Fruit fly (Drosophila melanogaster): ENCODE data around the gene ds.
A peak's percentile ranks its signal among the peaks of the same experiment; 100 is the strongest.

The ds gene

dm6 chr2L:717783-718182 is 3.0 kb upstream of the ds start (continued):
- no peak for TF ChIP-seq CG6854 (GFP tag; optimal IDR thresholded peaks at IDR 0.05)
- TF ChIP-seq CG32006 (GFP tag; optimal IDR thresholded peaks at IDR 0.05): peak; percentile 31
- peak; percentile 41 to 65 for TF ChIP-seq ss (GFP tag; optimal IDR thresholded peaks at IDR 0.05)
- no peak for TF ChIP-seq CG10631 (GFP tag; optimal IDR thresholded peaks at IDR 0.05)
- TF ChIP-seq CG6792 (GFP tag; optimal IDR thresholded peaks at IDR 0.05): peak; percentile 12
- TF ChIP-seq Eip93F (GFP tag; optimal IDR thresholded peaks at IDR 0.05): no peak
- no peak for TF ChIP-seq cyc (GFP tag; optimal IDR thresholded peaks at IDR 0.05)
- TF ChIP-seq CG8119 (GFP tag; IDR thresholded peaks at IDR 0.05): no peak
- TF ChIP-seq CG6808 (GFP tag; optimal IDR thresholded peaks at IDR 0.05): peak; percentile 40
- no peak for TF ChIP-seq CG11762 (GFP tag; optimal IDR thresholded peaks at IDR 0.05; ENCODE audit: insufficient read depth)
- TF ChIP-seq Ets96B (tag; optimal IDR thresholded peaks at IDR 0.05): peak; percentile 52
- TF ChIP-seq fd59A (GFP tag; optimal IDR thresholded peaks at IDR 0.05): no peak
- no peak for TF ChIP-seq CG4318 (GFP tag; optimal IDR thresholded peaks at IDR 0.05)
- TF ChIP-seq salr (GFP tag; optimal IDR thresholded peaks at IDR 0.05): peak in 1 of 2 experiments; percentile 38
- peak; percentile 9 for TF ChIP-seq Met (GFP tag; optimal IDR thresholded peaks at IDR 0.05)
- peak; percentile 24 for TF ChIP-seq achi (GFP tag; optimal IDR thresholded peaks at IDR 0.05)

- TF ChIP-seq CG4318 (GFP tag; optimal IDR thresholded peaks at IDR 0.05): peak; percentile 40
- TF ChIP-seq dac (GFP tag; optimal IDR thresholded peaks at IDR 0.05): peak; percentile 21
- TF ChIP-seq Hr4 (GFP tag; optimal IDR thresholded peaks at IDR 0.05): peak; percentile 59
- TF ChIP-seq CG6276 (GFP tag; optimal IDR thresholded peaks at IDR 0.05): peak; percentile 47
- peak; percentile 32 for TF ChIP-seq CG10631 (GFP tag; optimal IDR thresholded peaks at IDR 0.05)
- TF ChIP-seq Eip78C (GFP tag): peak; percentile 71
- peak; percentile 16 for TF ChIP-seq acj6 (GFP tag; optimal IDR thresholded peaks at IDR 0.05)
- TF ChIP-seq net (GFP tag; optimal IDR thresholded peaks at IDR 0.05): peak; percentile 23
- peak; percentile 15 for TF ChIP-seq CG3919 (GFP tag; optimal IDR thresholded peaks at IDR 0.05)
- TF ChIP-seq Hr38 (GFP tag; optimal IDR thresholded peaks at IDR 0.05): no peak
- TF ChIP-seq CG15336 (GFP tag; IDR thresholded peaks at IDR 0.05): peak; percentile 62
- peak; percentile 73 for TF ChIP-seq eg (GFP tag; IDR thresholded peaks at IDR 0.05)
- TF ChIP-seq dsx (GFP tag; optimal IDR thresholded peaks at IDR 0.05; ENCODE audit: poor library complexity, severe bottlenecking): no peak
- peak; percentile 39 for TF ChIP-seq achi (GFP tag; optimal IDR thresholded peaks at IDR 0.05)
- peak; percentile 63 for TF ChIP-seq svp (GFP tag)
- peak; percentile 6 for TF ChIP-seq Eip75B (GFP tag; optimal IDR thresholded peaks at IDR 0.05)
- TF ChIP-seq salr (GFP tag; optimal IDR thresholded peaks at IDR 0.05): no peak
- peak; percentile 66 for TF ChIP-seq CG32006 (GFP tag; optimal IDR thresholded peaks at IDR 0.05)
- TF ChIP-seq Met (GFP tag; optimal IDR thresholded peaks at IDR 0.05): peak; percentile 22
- TF ChIP-seq pdm3 (GFP tag; optimal IDR thresholded peaks at IDR 0.05): peak; percentile 35
- no peak for TF ChIP-seq CG6792 (GFP tag; optimal IDR thresholded peaks at IDR 0.05)
- no peak for TF ChIP-seq CG9139 (GFP tag; optimal IDR thresholded peaks at IDR 0.05)
- TF ChIP-seq Smox (GFP tag; optimal IDR thresholded peaks at IDR 0.05): no peak
- TF ChIP-seq CG8119 (GFP tag; IDR thresholded peaks at IDR 0.05): peak; percentile 71; the same call in 2 of the 3 replicates
- peak; percentile 45; the same call in 1 of the 3 replicates for TF ChIP-seq CG6163 (GFP tag; IDR thresholded peaks at IDR 0.05)
- TF ChIP-seq Ets96B (tag; optimal IDR thresholded peaks at IDR 0.05): no peak
- TF ChIP-seq OdsH (GFP tag; optimal IDR thresholded peaks at IDR 0.05): peak; percentile 27
Observed at dm6 chr2L:716547-716946, 1.8 kb upstream of the ds start.

DNA sequence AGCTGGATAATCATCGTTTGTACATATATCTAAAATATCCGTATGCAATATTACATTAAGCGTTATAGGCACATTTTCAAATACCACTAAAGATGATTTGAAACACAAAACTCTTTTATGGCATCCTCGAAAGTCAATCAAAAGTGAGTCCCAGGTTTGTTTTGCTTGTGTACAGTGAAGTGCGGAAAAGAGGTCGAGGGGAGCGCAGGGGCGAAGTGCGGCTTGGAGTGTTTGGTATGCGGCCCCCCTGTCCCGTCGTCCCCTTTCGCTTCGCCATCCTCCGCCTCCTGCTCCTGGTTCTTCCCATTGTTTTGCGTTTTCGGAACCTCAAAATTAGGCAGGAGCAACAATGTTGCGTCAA is 686 bp upstream of the ds start:
- peak; percentile 95 for TF ChIP-seq CG6163 (GFP tag; IDR thresholded peaks at IDR 0.05)
- peak; percentile 98 for TF ChIP-seq CG34406 (GFP tag; optimal IDR thresholded peaks at IDR 0.05)
- TF ChIP-seq Eip75B (GFP tag; optimal IDR thresholded peaks at IDR 0.05): peak; percentile 94
- TF ChIP-seq svp (GFP tag): peak; percentile 99
- peak; percentile 98 for TF ChIP-seq CG6792 (GFP tag; optimal IDR thresholded peaks at IDR 0.05)
- peak; percentile 96 for TF ChIP-seq CG3032 (tag; optimal IDR thresholded peaks at IDR 0.05)
- peak; percentile 99 for TF ChIP-seq CG3919 (GFP tag; optimal IDR thresholded peaks at IDR 0.05)
- TF ChIP-seq CG6808 (GFP tag; optimal IDR thresholded peaks at IDR 0.05): peak; percentile 94
- TF ChIP-seq Lpt (GFP tag; optimal IDR thresholded peaks at IDR 0.05): peak; percentile 99
- TF ChIP-seq topi (GFP tag; optimal IDR thresholded peaks at IDR 0.05): peak; percentile 99
- peak; percentile 98 for TF ChIP-seq achi (GFP tag; optimal IDR thresholded peaks at IDR 0.05)
- TF ChIP-seq Blimp-1 (GFP tag; optimal IDR thresholded peaks at IDR 0.05): peak; percentile 89
- TF ChIP-seq CG11294 (GFP tag; IDR thresholded peaks at IDR 0.05): peak; percentile 95
- TF ChIP-seq CG10669 (GFP tag; optimal IDR thresholded peaks at IDR 0.05): peak; percentile 98
- peak; percentile 99 for TF ChIP-seq CG32006 (GFP tag; optimal IDR thresholded peaks at IDR 0.05)
- peak; percentile 99 for TF ChIP-seq pdm3 (GFP tag; optimal IDR thresholded peaks at IDR 0.05)
- TF ChIP-seq vri (GFP tag; optimal IDR thresholded peaks at IDR 0.05): peak; percentile 97
- peak; percentile 95 for TF ChIP-seq CG8319 (GFP tag; optimal IDR thresholded peaks at IDR 0.05)
- peak; percentile 98 for TF ChIP-seq OdsH (GFP tag; optimal IDR thresholded peaks at IDR 0.05)
- peak; percentile 96 for TF ChIP-seq CG11902 (GFP tag; optimal IDR thresholded peaks at IDR 0.05)
- TF ChIP-seq CG4318 (GFP tag; optimal IDR thresholded peaks at IDR 0.05): peak; percentile 97
- TF ChIP-seq Hr39 (GFP tag; optimal IDR thresholded peaks at IDR 0.05): peak; percentile 99
- TF ChIP-seq fd85E (GFP tag; optimal IDR thresholded peaks at IDR 0.05): peak; percentile 92
- TF ChIP-seq cyc (GFP tag; optimal IDR thresholded peaks at IDR 0.05): peak; percentile 99
- peak; percentile 98 for TF ChIP-seq CG10631 (GFP tag; optimal IDR thresholded peaks at IDR 0.05)
- peak; percentile 93 to 95 for TF ChIP-seq ss (GFP tag; optimal IDR thresholded peaks at IDR 0.05)
